Fruit fly (Drosophila melanogaster) whole organism: ENCODE measurements around the gene CG14355.

ENCODE experiments used
- CG8478 ChIP-seq: fragments of >200 bp; optimal IDR thresholded peaks from 2 replicates; lab custom pipeline; 2018; ENCODE audit warnings: inconsistent platforms
- Dll ChIP-seq: fragments of >200 bp; optimal IDR thresholded peaks from 2 replicates; lab custom pipeline; 2017
- EcR ChIP-seq, 2 experiments: fragments of >200 bp; optimal IDR thresholded peaks; 2 replicates each; lab custom pipeline; 2017; ENCODE audit warnings: missing biosample characterization in 2 of 2, missing genetic modification characterization in 2 of 2, missing genetic modification reagents in 2 of 2
- pan ChIP-seq: fragments of >200 bp; optimal IDR thresholded peaks from 2 replicates; lab custom pipeline; 2017
- psq ChIP-seq: fragments of >200 bp; optimal IDR thresholded peaks from 2 replicates; lab custom pipeline; 2017
- usp ChIP-seq: fragments of >200 bp; optimal IDR thresholded peaks from 2 replicates; lab custom pipeline; 2017; ENCODE audit warnings: missing biosample characterization, missing genetic modification characterization, mixed read lengths

Gene CG14355

dm6 chr3R:14151840-14152239, at the start of gene CG14355:
Gene CG14355 (minus strand): TSS chr3R:14151940.
- TF ChIP-seq Dll, result no peak
- TF ChIP-seq usp (GFP tag; lab: Kevin White, UChicago), result no peak
- TF ChIP-seq psq, result no peak
- no peak for TF ChIP-seq pan (lab: Kevin White, UChicago)
- TF ChIP-seq EcR (GFP tag; optimal IDR thresholded peaks at IDR 0.05; lab: Kevin White, UChicago), result no peak
- TF ChIP-seq CG8478, result no peak

- TF ChIP-seq Dll (no peak), usp (GFP tag; lab: Kevin White, UChicago) (no peak), pan (lab: Kevin White, UChicago) (no peak), EcR (GFP tag; optimal IDR thresholded peaks at IDR 0.05; lab: Kevin White, UChicago) (no peak), psq (no peak), CG8478 (no peak)
Measured at dm6 chr3R:14162176-14162759, 10.5 kb upstream of the CG14355 start, which contains the start of gene CG3199. Gene CG3199 (plus strand): TSS chr3R:14162709.

DNA sequence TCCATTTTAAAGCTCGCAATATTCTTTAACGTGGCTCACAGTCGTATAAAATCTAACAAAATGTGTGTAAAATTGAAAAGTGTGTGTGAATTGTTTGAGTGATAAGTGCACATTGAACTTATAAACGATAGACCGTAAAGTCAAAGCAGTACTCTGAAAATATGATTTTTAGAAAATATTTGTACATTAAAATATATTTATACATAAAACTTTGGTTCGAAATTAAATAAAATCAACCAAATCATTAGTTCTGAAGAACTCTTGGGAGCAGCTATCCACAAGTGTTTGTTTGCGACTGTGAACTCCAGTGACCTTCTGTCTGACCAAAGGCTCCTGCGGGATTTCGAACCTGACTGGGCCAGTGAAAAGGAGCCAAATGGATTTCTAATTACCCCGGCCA, 8.4 kb upstream of the CG14355 start, which contains the start of gene CG31327:
Gene CG31327, minus strand, starts transcription at position 101 of the 400 bp plus-strand sequence.
- TF ChIP-seq EcR (GFP tag; optimal IDR thresholded peaks at IDR 0.05; lab: Kevin White, UChicago) (no peak), CG8478 (no peak), Dll (no peak)

- no peak for TF ChIP-seq Dll
- no peak for TF ChIP-seq psq
- no peak for TF ChIP-seq pan (lab: Kevin White, UChicago)
- no peak for TF ChIP-seq CG8478
- TF ChIP-seq usp (GFP tag; lab: Kevin White, UChicago), result no peak
- no peak for TF ChIP-seq EcR (GFP tag; optimal IDR thresholded peaks at IDR 0.05; lab: Kevin White, UChicago)
Measured at dm6 chr3R:14157331-14157730, 5.6 kb upstream of the CG14355 start, which contains the start of gene CG31533. Gene CG31533 (minus strand): TSS chr3R:14157431.

DNA sequence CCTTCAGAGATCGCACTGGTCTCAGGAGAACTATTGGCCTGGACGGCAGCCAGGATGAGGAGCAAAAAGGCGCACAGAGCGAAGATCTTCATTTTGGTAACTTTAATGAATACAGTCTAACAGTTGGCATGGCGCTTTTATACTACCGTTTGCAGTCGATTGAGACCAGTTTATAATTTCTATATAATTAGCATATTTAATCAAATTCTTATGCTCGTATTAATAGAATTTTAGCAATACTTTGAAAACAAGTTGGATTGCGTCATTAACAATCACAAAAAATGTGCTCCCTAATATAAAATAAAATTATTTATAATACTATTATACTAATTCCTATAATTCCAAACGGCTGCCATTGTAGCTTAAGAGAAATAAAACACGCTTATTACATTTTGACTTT, 2.6 kb upstream of the CG14355 start, which contains the start of gene CG44215:
Gene CG44215, minus strand, starts transcription at position 101 of the 400 bp plus-strand sequence.
- TF ChIP-seq usp (GFP tag; lab: Kevin White, UChicago) (no peak), EcR (GFP tag; optimal IDR thresholded peaks at IDR 0.05; lab: Kevin White, UChicago) (no peak), CG8478 (no peak), pan (lab: Kevin White, UChicago) (no peak), Dll (no peak), psq (no peak)

DNA sequence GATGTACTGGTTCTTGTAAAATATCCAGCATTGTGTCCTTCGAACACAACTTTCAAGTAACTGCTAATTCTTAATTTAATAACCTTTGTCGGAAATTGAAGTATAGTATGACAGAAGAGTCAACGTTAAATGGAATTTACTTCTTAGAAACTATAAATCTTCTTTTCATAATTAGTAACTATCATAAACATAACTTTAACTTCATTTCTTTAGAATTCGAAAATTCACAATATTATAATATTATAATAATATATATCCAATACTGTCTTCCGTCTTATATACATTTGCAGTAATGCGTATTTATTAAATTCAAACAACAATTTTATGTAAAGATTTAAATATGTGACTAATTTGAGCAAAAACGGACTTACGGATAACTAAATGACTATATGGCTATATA, 2.0 kb upstream of the CG14355 start, which contains the start of gene Recs1:
Gene Recs1, minus strand, starts transcription at position 101 of the 400 bp plus-strand sequence.
- TF ChIP-seq Dll, result no peak
- TF ChIP-seq usp (GFP tag; lab: Kevin White, UChicago), result no peak
- TF ChIP-seq psq, result no peak
- no peak for TF ChIP-seq pan (lab: Kevin White, UChicago)
- no peak for TF ChIP-seq EcR (GFP tag; optimal IDR thresholded peaks at IDR 0.05; lab: Kevin White, UChicago)
- no peak for TF ChIP-seq CG8478

- TF ChIP-seq EcR (GFP tag; optimal IDR thresholded peaks at IDR 0.05; lab: Kevin White, UChicago), result no peak
- no peak for TF ChIP-seq CG8478
- TF ChIP-seq pan (lab: Kevin White, UChicago), result no peak
- TF ChIP-seq usp (GFP tag; lab: Kevin White, UChicago), result no peak
- no peak for TF ChIP-seq psq
Measured at dm6 chr3R:14152550-14152949, 810 bp upstream of the CG14355 start, which contains the start of gene CG42500. Gene CG42500 (minus strand): TSS chr3R:14152650.

DNA sequence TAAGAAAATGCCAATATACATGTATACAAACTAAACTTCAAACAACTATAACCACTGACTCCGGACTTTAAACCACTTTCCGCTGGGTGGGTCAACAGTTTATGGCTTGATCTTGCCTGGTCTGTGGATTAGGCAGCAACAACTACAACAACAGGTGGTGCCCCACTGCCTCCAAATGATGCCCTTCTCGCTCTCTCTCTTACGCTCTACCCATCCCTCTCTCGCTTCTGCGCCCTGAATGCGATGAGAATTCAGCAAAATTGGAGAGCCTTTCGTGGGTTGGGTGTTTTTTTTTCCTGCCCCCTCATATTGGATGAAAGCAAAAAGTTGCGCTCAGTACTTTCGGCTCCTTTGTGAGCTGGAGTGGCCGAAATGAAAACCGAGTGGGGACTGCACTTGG, 10.8 kb downstream of the CG14355 start:
- TF ChIP-seq CG8478 (no peak), pan (lab: Kevin White, UChicago) (no peak), Dll (no peak), usp (GFP tag; lab: Kevin White, UChicago) (no peak), EcR (GFP tag; optimal IDR thresholded peaks at IDR 0.05; lab: Kevin White, UChicago) (no peak), psq (no peak)

- no peak for TF ChIP-seq Dll
- TF ChIP-seq EcR (GFP tag; optimal IDR thresholded peaks at IDR 0.05; lab: Kevin White, UChicago), result no peak
- no peak for TF ChIP-seq psq
Measured at dm6 chr3R:14131972-14132371, 19.8 kb downstream of the CG14355 start, which contains the start of gene CG14356. Gene CG14356 (minus strand): TSS chr3R:14132072.

DNA sequence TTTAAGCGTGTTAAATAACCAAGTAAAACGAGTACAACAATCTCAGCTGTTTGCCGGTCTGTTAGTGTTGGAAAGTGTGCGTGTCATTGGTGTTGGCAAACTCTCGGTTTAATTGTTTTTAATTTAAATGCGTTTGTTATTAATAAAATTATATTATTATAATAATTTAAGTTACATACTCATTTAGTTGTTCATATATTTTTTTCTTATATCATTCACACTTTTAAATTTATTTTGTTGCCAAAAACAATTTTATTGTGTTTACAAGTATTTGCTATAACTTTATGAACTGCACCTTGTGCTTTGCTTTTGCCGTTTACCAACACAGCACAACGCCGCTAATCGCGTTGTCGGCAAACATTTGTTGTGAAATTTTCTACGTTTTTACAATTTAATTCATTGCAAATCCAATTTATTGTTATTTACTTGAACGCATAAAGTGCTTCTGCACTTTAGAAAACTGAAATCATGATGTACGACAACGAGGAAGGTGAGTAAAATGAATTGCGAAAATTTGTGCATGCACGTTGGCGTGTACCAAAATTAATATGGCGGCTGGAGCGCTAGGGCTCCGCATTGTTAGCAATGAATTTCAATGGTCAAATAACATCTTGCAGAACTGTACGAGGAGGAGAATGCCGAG, 26.1 kb downstream of the CG14355 start, which contains the start of the genes 140up and Polr2B:
Gene 140up, minus strand, starts transcription at position 70 of the 643 bp plus-strand sequence.
Gene Polr2B, plus strand, starts transcription at position 313 of the 643 bp plus-strand sequence.
- no peak for TF ChIP-seq CG8478
- TF ChIP-seq psq, result no peak
- no peak for TF ChIP-seq usp (GFP tag; lab: Kevin White, UChicago)
- no peak for TF ChIP-seq EcR (GFP tag; optimal IDR thresholded peaks at IDR 0.05; lab: Kevin White, UChicago)
- no peak for TF ChIP-seq pan (lab: Kevin White, UChicago)
- TF ChIP-seq Dll, result no peak

- TF ChIP-seq usp (GFP tag; lab: Kevin White, UChicago), result no peak
Measured at dm6 chr3R:14122347-14122812, 29.4 kb downstream of the CG14355 start, which contains the start of the genes Abi and twf. Gene Abi (minus strand): TSS chr3R:14122420. Gene twf (plus strand): TSS chr3R:14122654.

DNA sequence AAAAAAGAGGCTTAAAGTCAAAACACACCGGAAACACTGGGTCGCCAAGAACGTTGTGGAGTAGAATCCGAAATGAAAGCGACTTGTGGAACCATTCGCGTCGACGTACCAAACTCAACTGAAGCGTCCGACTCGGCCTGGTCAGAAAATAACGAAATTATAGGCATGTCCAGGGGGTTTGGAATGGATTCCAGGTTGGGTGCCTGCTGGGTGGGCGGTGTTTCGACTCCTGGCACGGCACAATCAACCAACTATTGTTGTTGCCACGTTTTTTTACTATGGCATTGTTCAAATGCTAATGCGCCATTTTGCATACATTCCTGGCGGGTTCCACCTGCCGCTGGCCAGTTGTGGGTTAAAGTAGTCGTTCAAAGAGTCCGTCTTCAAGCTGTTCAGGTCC, 33.4 kb downstream of the CG14355 start, which contains the start of gene Kif19A:
Gene Kif19A, minus strand, starts transcription at position 101 of the 400 bp plus-strand sequence.
- no peak for TF ChIP-seq psq
- TF ChIP-seq Dll, result no peak
- no peak for TF ChIP-seq CG8478
- no peak for TF ChIP-seq EcR (GFP tag; optimal IDR thresholded peaks at IDR 0.05; lab: Kevin White, UChicago)
- no peak for TF ChIP-seq pan (lab: Kevin White, UChicago)
- no peak for TF ChIP-seq usp (GFP tag; lab: Kevin White, UChicago)
